Comparison of ENCODE assay signal across 1 fruit fly cellular context in the genomic region with DNA sequence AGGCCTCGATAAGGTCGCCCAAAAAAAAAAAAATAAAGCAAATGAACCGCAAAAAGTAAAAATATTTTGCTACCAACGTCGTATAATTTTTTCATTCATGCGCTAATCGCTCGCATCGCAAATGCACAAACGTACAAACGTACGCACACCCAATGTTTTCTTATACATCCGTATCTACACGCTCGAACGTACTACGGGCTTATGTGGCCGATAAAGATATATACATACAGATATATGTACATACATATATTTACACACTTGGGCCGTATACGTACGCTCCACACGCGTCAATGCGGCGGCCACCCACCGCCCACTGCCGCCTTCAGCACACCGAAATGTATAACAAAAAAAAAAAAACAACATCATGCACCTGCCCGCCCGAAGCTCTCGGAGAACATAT.
TF ChIP-seq lines count a peak whose summit lies in the region.

No protein-coding gene starts in this region.

TF ChIP-seq in whole organism, embryonic, 481 proteins besides CTCF, POLR2A, EP300 and RAD21 (continued from another document):
- no peak for TF ChIP-seq CG10366 (GFP tag; IDR thresholded peaks at IDR 0.05; lab: Robert Waterston, UW)
- TF ChIP-seq gcm2 (GFP tag; optimal IDR thresholded peaks at IDR 0.05; lab: Kevin White, UChicago) = no peak
- no peak for TF ChIP-seq CG18262 (tag; optimal IDR thresholded peaks at IDR 0.05; lab: Kevin White, UChicago)
- peak; percentile 8 for TF ChIP-seq CG10543 (GFP tag; optimal IDR thresholded peaks at IDR 0.05; lab: Kevin White, UChicago)
- TF ChIP-seq B-H2 (GFP tag; optimal IDR thresholded peaks at IDR 0.05; lab: Kevin White, UChicago) = no peak
- TF ChIP-seq CG34376 (GFP tag; optimal IDR thresholded peaks at IDR 0.05; lab: Kevin White, UChicago) = peak; percentile 31
- TF ChIP-seq HmgZ (tag; optimal IDR thresholded peaks at IDR 0.05; lab: Kevin White, UChicago) = peak; percentile 12
- no peak for TF ChIP-seq nom (GFP tag; optimal IDR thresholded peaks at IDR 0.05; lab: Kevin White, UChicago)
- TF ChIP-seq zen2 (GFP tag; IDR thresholded peaks at IDR 0.05; lab: Robert Waterston, UW; ENCODE audit: partially characterized antibody) = no peak
- no peak for TF ChIP-seq odd (GFP tag; optimal IDR thresholded peaks at IDR 0.05; lab: Kevin White, UChicago)
- peak; percentile 7 for TF ChIP-seq Fer1 (GFP tag; optimal IDR thresholded peaks at IDR 0.05; lab: Kevin White, UChicago)
- no peak for TF ChIP-seq klu (GFP tag; IDR thresholded peaks at IDR 0.05; lab: Robert Waterston, UW)
- TF ChIP-seq peb (GFP tag; IDR thresholded peaks at IDR 0.05; lab: Robert Waterston, UW) = no peak
- no peak for TF ChIP-seq ap (GFP tag; IDR thresholded peaks at IDR 0.05; lab: Robert Waterston, UW)
- TF ChIP-seq crol (GFP tag; IDR thresholded peaks at IDR 0.05; lab: Robert Waterston, UW) = peak; percentile 55
- TF ChIP-seq crc (GFP tag; optimal IDR thresholded peaks at IDR 0.05; lab: Kevin White, UChicago) = no peak
- no peak for TF ChIP-seq CG14441 (GFP tag; IDR thresholded peaks at IDR 0.05; lab: Robert Waterston, UW)
- no peak for TF ChIP-seq CG11696 (GFP tag; IDR thresholded peaks at IDR 0.05; lab: Robert Waterston, UW)
- no peak for TF ChIP-seq CG17568 (GFP tag; optimal IDR thresholded peaks at IDR 0.05; lab: Kevin White, UChicago)
- TF ChIP-seq vvl (GFP tag; IDR thresholded peaks at IDR 0.05; lab: Robert Waterston, UW) = no peak
- 0 out of 2 replicates have a peak, but pooled peaks have one; percentile 17 for TF ChIP-seq E2f1 (GFP tag; IDR thresholded peaks at IDR 0.05; lab: Robert Waterston, UW)
- no peak for TF ChIP-seq pho (GFP tag; optimal IDR thresholded peaks at IDR 0.05; lab: Kevin White, UChicago)
- no peak for TF ChIP-seq Opbp (GFP tag; IDR thresholded peaks at IDR 0.05; lab: Robert Waterston, UW; ENCODE audit: partially characterized antibody)
- TF ChIP-seq kay (GFP tag; optimal IDR thresholded peaks at IDR 0.05; lab: Kevin White, UChicago) = no peak
- TF ChIP-seq CG12299 (tag; optimal IDR thresholded peaks at IDR 0.05; lab: Kevin White, UChicago) = no peak
- TF ChIP-seq sens (GFP tag; lab: Kevin White, UChicago) = peak; percentile 56
- no peak for TF ChIP-seq pita (GFP tag; optimal IDR thresholded peaks at IDR 0.05; lab: Kevin White, UChicago)
- no peak for TF ChIP-seq pum (GFP tag; optimal IDR thresholded peaks at IDR 0.05; lab: Kevin White, UChicago)
- no peak for TF ChIP-seq bbx (GFP tag; IDR thresholded peaks at IDR 0.05; lab: Robert Waterston, UW; ENCODE audit: partially characterized antibody)
- TF ChIP-seq CG6175 (GFP tag; IDR thresholded peaks at IDR 0.05; lab: Robert Waterston, UW) = no peak
- TF ChIP-seq CG8290 (GFP tag; optimal IDR thresholded peaks at IDR 0.05; lab: Kevin White, UChicago) = no peak
- no peak for TF ChIP-seq CG8290 (tag; optimal IDR thresholded peaks at IDR 0.05; lab: Kevin White, UChicago)
- TF ChIP-seq CG8359 (GFP tag; optimal IDR thresholded peaks at IDR 0.05; lab: Kevin White, UChicago; ENCODE audit: borderline replicate concordance) = no peak
- peak in 1 of 3 experiments; percentile 44 for TF ChIP-seq Stat92E (GFP tag; optimal IDR thresholded peaks at IDR 0.05; lab: Kevin White, UChicago)
- TF ChIP-seq fd96Cb (tag; optimal IDR thresholded peaks at IDR 0.05; lab: Kevin White, UChicago) = no peak
- TF ChIP-seq CG4730 (GFP tag; IDR thresholded peaks at IDR 0.05; lab: Robert Waterston, UW) = no peak
- no peak for TF ChIP-seq CHES-1-like (GFP tag; optimal IDR thresholded peaks at IDR 0.05; lab: Kevin White, UChicago)
- TF ChIP-seq slp2 (GFP tag; optimal IDR thresholded peaks at IDR 0.05; lab: Kevin White, UChicago) = no peak
- no peak for TF ChIP-seq mam (GFP tag; optimal IDR thresholded peaks at IDR 0.05; lab: Kevin White, UChicago)
- TF ChIP-seq croc (GFP tag; conservative IDR thresholded peaks at IDR 0.05; lab: Robert Waterston, UW) = no peak
- TF ChIP-seq repo (GFP tag; optimal IDR thresholded peaks at IDR 0.05; lab: Kevin White, UChicago) = no peak
- no peak for TF ChIP-seq ttk (GFP tag; IDR thresholded peaks at IDR 0.05; lab: Robert Waterston, UW)
- no peak for TF ChIP-seq cad (GFP tag; optimal IDR thresholded peaks at IDR 0.05; lab: Kevin White, UChicago)
- no peak for TF ChIP-seq Oli (tag; optimal IDR thresholded peaks at IDR 0.05; lab: Kevin White, UChicago)
